Worm (Caenorhabditis elegans): ENCODE results near the gene nspe-1.

ce11 chrII:12634749-12635318 is 14.2 kb upstream of the nspe-1 start, which contains the start of gene Y38E10A.17:
- TF ChIP-seq tab-1 (GFP tag; IDR thresholded peaks at IDR 0.05), result no peak
- TF ChIP-seq ref-1 (GFP tag; conservative IDR thresholded peaks at IDR 0.05), result no peak
